Fruit fly (Drosophila melanogaster) whole organism, embryonic: ENCODE data around the gene kra.

Experiments used
- CG10267 ChIP-seq: fragments of 200-800 bp; sonication (Bioruptor generic); optimal IDR thresholded peaks from 2 replicates; lab custom pipeline; 2018; ENCODE audit warnings: missing biosample characterization, mild to moderate bottlenecking, missing genetic modification characterization, moderate library complexity
- CG10274 ChIP-seq: fragments of 200-800 bp; sonication (Bioruptor generic); optimal IDR thresholded peaks from 3 replicates; lab custom pipeline; 2017; ENCODE audit warnings: missing biosample characterization, mild to moderate bottlenecking, missing genetic modification characterization
- CG10321 ChIP-seq: fragments of 200-800 bp; sonication (Bioruptor generic); IDR thresholded peaks from 2 replicates; pipeline ENCODE4 v1.3.6; 2022; ENCODE audit warnings: missing biosample characterization, missing genetic modification characterization
- CG10979 ChIP-seq: fragments of 200-800 bp; sonication (Bioruptor generic); optimal IDR thresholded peaks from 2 replicates; lab custom pipeline; 2018; ENCODE audit warnings: missing biosample characterization, mild to moderate bottlenecking, missing genetic modification characterization, moderate library complexity
- CG12219 ChIP-seq: fragments of 200-800 bp; sonication (Bioruptor generic); optimal IDR thresholded peaks from 3 replicates; lab custom pipeline; 2018; ENCODE audit warnings: missing biosample characterization, mild to moderate bottlenecking, missing genetic modification characterization
- CG12769 ChIP-seq: fragments of 200-800 bp; sonication (Bioruptor generic); optimal IDR thresholded peaks from 2 replicates; lab custom pipeline; 2019; ENCODE audit warnings: missing biosample characterization, mild to moderate bottlenecking, missing genetic modification characterization, moderate library complexity
- CG13123 ChIP-seq: fragments of 200-800 bp; sonication (Bioruptor generic); optimal IDR thresholded peaks from 2 replicates; lab custom pipeline; 2016; ENCODE audit warnings: missing biosample characterization, missing genetic modification characterization
- CG13296 ChIP-seq: fragments of 200-800 bp; sonication (Bioruptor generic); optimal IDR thresholded peaks from 3 replicates; lab custom pipeline; 2018; ENCODE audit warnings: missing biosample characterization, mild to moderate bottlenecking, missing genetic modification characterization
- CG14860 ChIP-seq: fragments of 200-800 bp; sonication (Bioruptor generic); IDR thresholded peaks from 3 replicates; pipeline ENCODE4 v1.3.6; 2022; ENCODE audit warnings: missing biosample characterization, missing genetic modification characterization; ENCODE audit not compliant: partially characterized antibody
- CG15269 ChIP-seq: fragments of 200-800 bp; sonication (Bioruptor generic); optimal IDR thresholded peaks from 2 replicates; lab custom pipeline; 2018; ENCODE audit warnings: missing biosample characterization, mild to moderate bottlenecking, missing genetic modification characterization, moderate library complexity
- CG15479 ChIP-seq: fragments of 200-800 bp; sonication (Bioruptor generic); optimal IDR thresholded peaks from 3 replicates; lab custom pipeline; 2019; ENCODE audit warnings: missing biosample characterization, mild to moderate bottlenecking, missing genetic modification characterization, moderate library complexity
- CG17186 ChIP-seq: fragments of 200-800 bp; sonication (Bioruptor generic); optimal IDR thresholded peaks from 3 replicates; lab custom pipeline; 2017; ENCODE audit warnings: missing biosample characterization, missing genetic modification reagents, missing genetic modification characterization
- CG17385 ChIP-seq: fragments of 200-800 bp; sonication (Bioruptor generic); optimal IDR thresholded peaks from 3 replicates; lab custom pipeline; 2018; ENCODE audit warnings: missing biosample characterization, mild to moderate bottlenecking, missing genetic modification characterization
- CG3847 ChIP-seq: fragments of 200-800 bp; sonication (Bioruptor generic); IDR thresholded peaks from 2 replicates; pipeline ENCODE4 v1.3.6; 2022; ENCODE audit warnings: missing biosample characterization, missing genetic modification characterization
- CG7271 ChIP-seq: fragments of 200-800 bp; sonication (Bioruptor generic); optimal IDR thresholded peaks from 2 replicates; lab custom pipeline; 2018; ENCODE audit warnings: missing biosample characterization, mild to moderate bottlenecking, missing genetic modification characterization, moderate library complexity
- CG7745 ChIP-seq: fragments of 200-800 bp; sonication (Bioruptor generic); optimal IDR thresholded peaks from 2 replicates; lab custom pipeline; 2018; ENCODE audit warnings: missing biosample characterization, mild to moderate bottlenecking, missing genetic modification characterization, moderate library complexity
- CG7987 ChIP-seq: fragments of 200-800 bp; sonication (Bioruptor generic); optimal IDR thresholded peaks from 2 replicates; lab custom pipeline; 2018; ENCODE audit warnings: missing biosample characterization, mild to moderate bottlenecking, missing genetic modification characterization, moderate library complexity
- CG9727 ChIP-seq: fragments of 200-800 bp; sonication (Bioruptor generic); optimal IDR thresholded peaks from 3 replicates; lab custom pipeline; 2017; ENCODE audit warnings: missing biosample characterization, mild to moderate bottlenecking, missing genetic modification characterization
- CTCF ChIP-seq: fragments of 200-800 bp; sonication (Bioruptor generic); optimal IDR thresholded peaks from 2 replicates; lab custom pipeline; 2017; ENCODE audit warnings: missing biosample characterization, mild to moderate bottlenecking, missing genetic modification characterization, moderate library complexity
- Camta ChIP-seq: fragments of 200-800 bp; sonication (Bioruptor generic); optimal IDR thresholded peaks from 2 replicates; lab custom pipeline; 2016; ENCODE audit warnings: missing biosample characterization, missing genetic modification characterization
- D19B ChIP-seq: fragments of 200-800 bp; sonication (Bioruptor generic); optimal IDR thresholded peaks from 2 replicates; lab custom pipeline; 2017; ENCODE audit warnings: missing biosample characterization, mild to moderate bottlenecking, missing genetic modification characterization
- Dfd ChIP-seq, 2 experiments: fragments of >200 bp; optimal IDR thresholded peaks; 2 replicates each; lab custom pipeline; 2017; ENCODE audit warnings: missing biosample characterization in 2 of 2, missing genetic modification characterization in 2 of 2
- Gsc ChIP-seq: fragments of 200-800 bp; sonication (Bioruptor generic); IDR thresholded peaks from 2 replicates; pipeline ENCODE4 v1.3.6; 2022; ENCODE audit warnings: missing biosample characterization, missing genetic modification characterization
- HLH4C ChIP-seq: fragments of 200-800 bp; sonication (Bioruptor generic); IDR thresholded peaks from 3 replicates; pipeline ENCODE4 v1.3.6; 2022; ENCODE audit warnings: missing biosample characterization, missing genetic modification characterization; ENCODE audit not compliant: partially characterized antibody
- HLH54F ChIP-seq: fragments of 200-800 bp; sonication (Bioruptor generic); optimal IDR thresholded peaks from 3 replicates; lab custom pipeline; 2016; ENCODE audit warnings: missing biosample characterization, missing genetic modification characterization
- HmgZ ChIP-seq: fragments of 200-800 bp; sonication (Bioruptor generic); optimal IDR thresholded peaks from 2 replicates; lab custom pipeline; 2018; ENCODE audit warnings: missing biosample characterization, mild to moderate bottlenecking, missing genetic modification characterization
- Hr78 ChIP-seq, 2 experiments: fragments of 200-800 bp in 1 of 2; fragments of >200 bp in 1 of 2; sonication (Bioruptor generic) in 1 of 2; optimal IDR thresholded peaks; 2 replicates each; lab custom pipeline; 2017 to 2019; ENCODE audit warnings: missing biosample characterization in 2 of 2, missing genetic modification characterization in 2 of 2, mild to moderate bottlenecking in 1 of 2, moderate library complexity in 1 of 2
- MESR4 ChIP-seq: fragments of 200-800 bp; sonication (Bioruptor generic); optimal IDR thresholded peaks from 2 replicates; lab custom pipeline; 2018; ENCODE audit warnings: missing biosample characterization, mild to moderate bottlenecking, missing genetic modification characterization, moderate library complexity
- MTF-1 ChIP-seq: fragments of 200-800 bp; sonication (Bioruptor generic); optimal IDR thresholded peaks from 2 replicates; lab custom pipeline; 2018; ENCODE audit warnings: missing biosample characterization, mild to moderate bottlenecking, missing genetic modification characterization, borderline replicate concordance
- Scr ChIP-seq: fragments of 200-800 bp; sonication (Bioruptor generic); IDR thresholded peaks from 2 replicates; pipeline ENCODE4 v1.3.6; 2022; ENCODE audit warnings: missing biosample characterization, missing genetic modification characterization; ENCODE audit not compliant: partially characterized antibody
- Ssrp ChIP-seq: fragments of 200-800 bp; sonication (Bioruptor generic); optimal IDR thresholded peaks from 2 replicates; lab custom pipeline; 2018; ENCODE audit warnings: missing biosample characterization, mild to moderate bottlenecking, missing genetic modification characterization, moderate library complexity
- Taf1 ChIP-seq: fragments of 200-800 bp; sonication (Bioruptor generic); IDR thresholded peaks from 2 replicates; pipeline ENCODE4 v1.3.6; 2022; ENCODE audit warnings: missing biosample characterization, missing genetic modification characterization
- abd-A ChIP-seq: fragments of 200-800 bp; sonication (Bioruptor generic); optimal IDR thresholded peaks from 3 replicates; lab custom pipeline; 2019; ENCODE audit warnings: missing biosample characterization, mild to moderate bottlenecking, missing genetic modification characterization, moderate library complexity
- bab2 ChIP-seq: fragments of 200-800 bp; sonication (Bioruptor generic); optimal IDR thresholded peaks from 2 replicates; lab custom pipeline; 2016; ENCODE audit warnings: missing biosample characterization, missing genetic modification characterization
- bigmax ChIP-seq: fragments of 200-800 bp; sonication (Bioruptor generic); optimal IDR thresholded peaks from 2 replicates; lab custom pipeline; 2018; ENCODE audit warnings: missing biosample characterization, mild to moderate bottlenecking, missing genetic modification characterization
- corto ChIP-seq: fragments of 200-800 bp; sonication (Bioruptor generic); optimal IDR thresholded peaks from 2 replicates; lab custom pipeline; 2016; ENCODE audit warnings: missing biosample characterization, mild to moderate bottlenecking, missing genetic modification characterization, moderate library complexity
- ewg ChIP-seq: fragments of 200-800 bp; sonication (Bioruptor generic); optimal IDR thresholded peaks from 3 replicates; lab custom pipeline; 2017; ENCODE audit warnings: mild to moderate bottlenecking, missing biosample characterization, missing genetic modification reagents, missing genetic modification characterization
- eyg ChIP-seq: fragments of 200-800 bp; sonication (Bioruptor generic); optimal IDR thresholded peaks from 3 replicates; lab custom pipeline; 2016; ENCODE audit warnings: missing biosample characterization, missing genetic modification characterization
- ftz-f1 ChIP-seq: fragments of 200-800 bp; sonication (Bioruptor generic); optimal IDR thresholded peaks from 2 replicates; lab custom pipeline; 2016; ENCODE audit warnings: missing biosample characterization, missing genetic modification characterization
- insv ChIP-seq, 2 experiments: fragments of 200-800 bp; sonication (Bioruptor generic); optimal IDR thresholded peaks; 3 replicates each; lab custom pipeline; 2016 to 2018; ENCODE audit warnings: missing biosample characterization in 2 of 2, missing genetic modification characterization in 2 of 2
- jigr1 ChIP-seq: fragments of 200-800 bp; sonication (Bioruptor generic); IDR thresholded peaks from 3 replicates; pipeline ENCODE4 v1.3.6; 2022; ENCODE audit warnings: missing biosample characterization, missing genetic modification characterization
- lmd ChIP-seq: fragments of 200-800 bp; sonication (Bioruptor generic); IDR thresholded peaks from 2 replicates; pipeline ENCODE4 v1.3.6; 2022; ENCODE audit warnings: missing biosample characterization, missing genetic modification characterization
- maf-S ChIP-seq: fragments of 200-800 bp; sonication (Bioruptor generic); optimal IDR thresholded peaks from 2 replicates; lab custom pipeline; 2016; ENCODE audit warnings: missing biosample characterization, missing genetic modification characterization
- nom ChIP-seq: fragments of 200-800 bp; sonication (Bioruptor generic); optimal IDR thresholded peaks from 2 replicates; lab custom pipeline; 2017; ENCODE audit warnings: missing biosample characterization, missing genetic modification characterization, mild to moderate bottlenecking, moderate library complexity, missing genetic modification reagents
- pita ChIP-seq: fragments of 200-800 bp; sonication (Bioruptor generic); optimal IDR thresholded peaks from 2 replicates; lab custom pipeline; 2017; ENCODE audit warnings: missing biosample characterization, mild to moderate bottlenecking, missing genetic modification characterization
- pros ChIP-seq: fragments of 200-800 bp; sonication (Bioruptor generic); optimal IDR thresholded peaks from 3 replicates; lab custom pipeline; 2019; ENCODE audit warnings: missing biosample characterization, mild to moderate bottlenecking, missing genetic modification characterization, moderate library complexity
- ranshi ChIP-seq: fragments of 200-800 bp; sonication (Bioruptor generic); IDR thresholded peaks from 2 replicates; pipeline ENCODE4 v1.3.6; 2022; ENCODE audit warnings: missing biosample characterization, missing genetic modification characterization
- sna ChIP-seq: fragments of 200-800 bp; sonication (Bioruptor generic); IDR thresholded peaks from 2 replicates; pipeline ENCODE4 v1.3.6; 2022; ENCODE audit warnings: missing biosample characterization, missing genetic modification characterization; ENCODE audit not compliant: partially characterized antibody
- zen ChIP-seq: fragments of 200-800 bp; sonication (Bioruptor generic); optimal IDR thresholded peaks from 3 replicates; lab custom pipeline; 2018; ENCODE audit warnings: missing biosample characterization, mild to moderate bottlenecking, missing genetic modification characterization, moderate library complexity
- zf30C ChIP-seq: fragments of 200-800 bp; sonication (Bioruptor generic); optimal IDR thresholded peaks from 3 replicates; lab custom pipeline; 2018; ENCODE audit warnings: missing biosample characterization, mild to moderate bottlenecking, missing genetic modification characterization

The kra gene

dm6 chr3R:5592009-5592572, 8.8 kb downstream of the kra start (continued):
- TF ChIP-seq CG10267 (tag; lab: Kevin White, UChicago) (no peak), MTF-1 (GFP tag; lab: Kevin White, UChicago) (no peak), CG7271 (tag; lab: Kevin White, UChicago) (no peak), Camta (GFP tag; lab: Kevin White, UChicago) (no peak), HLH4C (peak; percentile 45; the same call in 1 of the 3 replicates), corto (GFP tag; lab: Kevin White, UChicago) (no peak), CTCF (no peak), eyg (no peak), CG10979 (tag; lab: Kevin White, UChicago) (no peak), CG12219 (GFP tag; lab: Kevin White, UChicago) (no peak), Hr78 (GFP tag; optimal IDR thresholded peaks at IDR 0.05; lab: Kevin White, UChicago) (no peak), CG10321 (GFP tag; lab: Robert Waterston, UW) (peak; percentile 96), pros (GFP tag; lab: Kevin White, UChicago) (no peak), CG7745 (no peak), CG13296 (GFP tag; lab: Kevin White, UChicago) (no peak), Ssrp (no peak), MESR4 (peak; percentile 13), CG7987 (GFP tag; lab: Kevin White, UChicago) (no peak), insv (GFP tag; optimal IDR thresholded peaks at IDR 0.05; lab: Kevin White, UChicago) (peak; percentile 43 to 88), Taf1 (GFP tag; lab: Robert Waterston, UW) (no peak), ewg (GFP tag; lab: Kevin White, UChicago) (no peak), Scr (no peak), CG13123 (no peak), CG17186 (GFP tag; lab: Kevin White, UChicago) (no peak), maf-S (no peak), sna (GFP tag; lab: Robert Waterston, UW) (no peak), CG15479 (no peak), CG9727 (no peak), zf30C (GFP tag; lab: Kevin White, UChicago) (no peak), CG17385 (GFP tag; lab: Kevin White, UChicago) (no peak), bigmax (GFP tag; lab: Kevin White, UChicago) (peak; percentile 13), Gsc (GFP tag; lab: Robert Waterston, UW) (no peak), CG10274 (GFP tag; lab: Kevin White, UChicago) (no peak), Dfd (GFP tag; optimal IDR thresholded peaks at IDR 0.05; lab: Kevin White, UChicago) (no peak), HmgZ (tag; lab: Kevin White, UChicago) (peak; percentile 31), ranshi (no peak), CG3847 (GFP tag; lab: Robert Waterston, UW) (no peak), HLH54F (GFP tag; lab: Kevin White, UChicago) (no peak), pita (GFP tag; lab: Kevin White, UChicago) (no peak), CG15269 (tag; lab: Kevin White, UChicago) (no peak), zen (no peak), bab2 (GFP tag; lab: Kevin White, UChicago) (no peak), CG14860 (GFP tag; lab: Robert Waterston, UW) (no peak), D19B (GFP tag; lab: Kevin White, UChicago) (no peak), lmd (GFP tag; lab: Robert Waterston, UW) (no peak), nom (GFP tag; lab: Kevin White, UChicago) (no peak), jigr1 (GFP tag; lab: Robert Waterston, UW) (no peak), CG12769 (tag; lab: Kevin White, UChicago) (no peak), abd-A (tag; lab: Kevin White, UChicago) (no peak), ftz-f1 (peak; percentile 63)
